Worm (Caenorhabditis elegans): ENCODE results near the gene hpo-34.

Gene hpo-34

ce11 chrX:11462112-11462511 is 56.8 kb downstream of the hpo-34 start:
- TF ChIP-seq snpc-1.2 (GFP tag; IDR thresholded peaks at IDR 0.05): no peak
- no peak for TF ChIP-seq nhr-28 (tag; optimal IDR thresholded peaks at IDR 0.05)
- peak; percentile 1 for TF ChIP-seq mxl-3 (GFP tag; optimal IDR thresholded peaks at IDR 0.05)
- TF ChIP-seq vab-7 (GFP tag; IDR thresholded peaks at IDR 0.05): no peak
- TF ChIP-seq lin-1 (GFP tag; IDR thresholded peaks at IDR 0.05): no peak
- TF ChIP-seq ceh-82 (tag; optimal IDR thresholded peaks at IDR 0.05): no peak
- TF ChIP-seq nhr-10 (tag; optimal IDR thresholded peaks at IDR 0.05): no peak
- TF ChIP-seq mep-1 (tag; optimal IDR thresholded peaks at IDR 0.05): peak; percentile 9
- no peak for TF ChIP-seq ceh-62 (tag; optimal IDR thresholded peaks at IDR 0.05)
- TF ChIP-seq zip-11 (GFP tag; IDR thresholded peaks at IDR 0.05): no peak
- TF ChIP-seq set-16 (GFP tag; IDR thresholded peaks at IDR 0.05): no peak
- no peak for TF ChIP-seq nhr-42 (GFP tag; IDR thresholded peaks at IDR 0.05)
- TF ChIP-seq fos-1 (tag; optimal IDR thresholded peaks at IDR 0.05): no peak
- no peak for TF ChIP-seq T26A8.4 (GFP tag; IDR thresholded peaks at IDR 0.05)
- TF ChIP-seq nhr-41 (GFP tag; IDR thresholded peaks at IDR 0.05): no peak
- no peak for TF ChIP-seq F10B5.3 (tag; optimal IDR thresholded peaks at IDR 0.05)
- TF ChIP-seq dmd-6 (GFP tag; IDR thresholded peaks at IDR 0.05): peak; percentile 6; the same call in 1 of the 2 replicates
- TF ChIP-seq daf-16 (GFP tag; optimal IDR thresholded peaks at IDR 0.05): no peak
- no peak for TF ChIP-seq daf-16 (tag; optimal IDR thresholded peaks at IDR 0.05)
- TF ChIP-seq madf-5 (GFP tag; IDR thresholded peaks at IDR 0.05): no peak
- TF ChIP-seq nhr-111 (GFP tag; optimal IDR thresholded peaks at IDR 0.05): no peak
- no peak for TF ChIP-seq attf-4 (tag; optimal IDR thresholded peaks at IDR 0.05)
- no peak for TF ChIP-seq dmd-8 (GFP tag; IDR thresholded peaks at IDR 0.05)
- TF ChIP-seq spr-1 (tag; optimal IDR thresholded peaks at IDR 0.05): no peak
- no peak for TF ChIP-seq ztf-7 (tag; optimal IDR thresholded peaks at IDR 0.05)
- no peak for TF ChIP-seq hlh-11 (tag; optimal IDR thresholded peaks at IDR 0.05)
- TF ChIP-seq tra-1 (GFP tag; IDR thresholded peaks at IDR 0.05): no peak
- no peak for TF ChIP-seq ces-1 (GFP tag; optimal IDR thresholded peaks at IDR 0.05)
- no peak for TF ChIP-seq R02D3.7 (tag; optimal IDR thresholded peaks at IDR 0.05)
- no peak for TF ChIP-seq ZK546.5 (tag; optimal IDR thresholded peaks at IDR 0.05)
- no peak for TF ChIP-seq ztf-11 (tag; optimal IDR thresholded peaks at IDR 0.05)
- TF ChIP-seq zfp-2 (tag; optimal IDR thresholded peaks at IDR 0.05): no peak
- no peak for TF ChIP-seq lin-38 (GFP tag; IDR thresholded peaks at IDR 0.05)
- TF ChIP-seq sdz-12 (GFP tag; optimal IDR thresholded peaks at IDR 0.05): no peak
- no peak for TF ChIP-seq zfp-3 (GFP tag; conservative IDR thresholded peaks at IDR 0.05)
- TF ChIP-seq lir-3 (tag; optimal IDR thresholded peaks at IDR 0.05): no peak
- peak; percentile 92 for TF ChIP-seq aha-1 (tag)
- peak in 1 of 2 experiments; percentile 99 for TF ChIP-seq unc-62 (GFP tag; optimal IDR thresholded peaks at IDR 0.05 in 1 of 2)
- TF ChIP-seq unc-62 (tag; optimal IDR thresholded peaks at IDR 0.05): no peak

All from whole organism, L4 larva.